Worm (Caenorhabditis elegans) whole organism, L3 larva: ENCODE data around the gene nprl-3.

ENCODE experiments used
- ceh-16 ChIP-seq: sonication (generic microtip); optimal IDR thresholded peaks from 2 replicates; lab custom pipeline; 2017; ENCODE audit warnings: missing biosample characterization, missing genetic modification characterization
- skn-1 ChIP-seq: fragments of 150-350 bp; optimal IDR thresholded peaks from 2 replicates; lab custom pipeline; 2014; ENCODE audit warnings: missing biosample characterization, missing genetic modification characterization

DNA sequence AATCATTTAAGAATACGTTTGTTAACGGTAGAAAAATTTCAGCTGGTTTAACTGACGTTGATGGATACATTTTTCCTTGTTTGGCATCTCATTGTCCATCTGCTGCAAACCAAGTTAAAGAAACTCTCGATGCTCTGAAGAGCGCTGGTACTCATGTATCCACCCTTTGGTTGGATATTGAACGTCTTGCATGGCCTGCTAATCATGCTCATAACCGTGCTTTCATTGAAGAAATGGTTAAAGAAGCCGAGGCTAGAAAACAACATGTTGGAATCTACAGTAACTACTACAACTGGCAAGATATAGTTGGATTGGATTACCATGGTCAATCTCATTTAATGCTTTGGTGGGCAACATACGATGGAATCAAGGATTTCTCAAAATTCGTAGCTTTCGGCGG, 35.7 kb downstream of the nprl-3 start:
- TF ChIP-seq skn-1 (tag; lab: Kevin White, UChicago) (no peak), ceh-16 (tag; lab: Kevin White, UChicago) (no peak)
